Worm (Caenorhabditis elegans) whole organism, L3 larva: ENCODE data around the gene ZC168.2.

ENCODE experiments used
- R02D3.7 ChIP-seq: fragments of 150-350 bp; optimal IDR thresholded peaks from 2 replicates; lab custom pipeline; 2014; ENCODE audit warnings: missing biosample characterization, missing genetic modification characterization
- elt-1 ChIP-seq: fragments of 150-350 bp; optimal IDR thresholded peaks from 2 replicates; lab custom pipeline; 2014; ENCODE audit warnings: missing biosample characterization, missing genetic modification characterization
- lin-15B ChIP-seq: fragments of 150-350 bp; optimal IDR thresholded peaks from 2 replicates; lab custom pipeline; 2014; ENCODE audit warnings: missing biosample characterization, missing genetic modification characterization
- lin-39 ChIP-seq: fragments of 150-350 bp; optimal IDR thresholded peaks from 2 replicates; lab custom pipeline; 2018; ENCODE audit warnings: missing biosample characterization, missing genetic modification reagents, missing genetic modification characterization
- mdl-1 ChIP-seq: fragments of 150-350 bp; optimal IDR thresholded peaks from 2 replicates; lab custom pipeline; 2014; ENCODE audit warnings: missing biosample characterization, missing genetic modification characterization
- nhr-237 ChIP-seq: fragments of 150-350 bp; optimal IDR thresholded peaks from 2 replicates; lab custom pipeline; 2014; ENCODE audit warnings: missing biosample characterization, missing genetic modification characterization
- nhr-25 ChIP-seq: sonication (generic microtip); optimal IDR thresholded peaks from 2 replicates; lab custom pipeline; 2017; ENCODE audit warnings: missing biosample characterization, missing genetic modification characterization
- snpc-4 ChIP-seq: fragments of 150-350 bp; optimal IDR thresholded peaks from 2 replicates; lab custom pipeline; 2014; ENCODE audit warnings: missing biosample characterization, missing genetic modification characterization
- unc-62 ChIP-seq: fragments of 150-350 bp; sonication (generic microtip); optimal IDR thresholded peaks from 4 replicates; lab custom pipeline; 2014; ENCODE audit warnings: missing biosample characterization, missing genetic modification reagents, missing genetic modification characterization
- zag-1 ChIP-seq: fragments of 150-350 bp; optimal IDR thresholded peaks from 2 replicates; lab custom pipeline; 2014; ENCODE audit warnings: missing biosample characterization, missing genetic modification characterization

DNA sequence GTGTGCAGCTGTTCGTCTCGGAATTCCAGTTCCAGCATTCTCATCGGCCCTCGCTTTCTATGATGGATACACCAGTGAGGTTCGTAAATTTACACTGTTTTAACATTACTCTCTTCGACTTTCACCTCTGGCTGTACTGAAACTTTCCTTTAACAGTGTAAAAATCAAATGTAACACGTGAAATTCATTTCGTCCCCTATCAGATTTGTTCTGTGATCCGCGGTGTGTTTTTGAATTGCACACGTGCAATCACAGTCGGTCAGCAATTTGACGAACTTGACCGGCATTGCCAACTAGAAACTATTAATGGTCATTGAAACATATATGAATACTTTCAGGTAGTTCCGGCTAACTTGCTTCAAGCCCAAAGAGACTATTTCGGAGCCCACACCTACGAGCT is 49.2 kb downstream of the ZC168.2 start:
- TF ChIP-seq nhr-25 (tag; lab: Kevin White, UChicago) (peak; percentile 46), unc-62 (GFP tag; lab: Kevin White, UChicago) (no peak), lin-15B (tag; lab: Kevin White, UChicago) (no peak), zag-1 (tag; lab: Kevin White, UChicago) (no peak), lin-39 (tag; lab: Kevin White, UChicago) (no peak), R02D3.7 (tag; lab: Kevin White, UChicago) (no peak), elt-1 (no peak), snpc-4 (tag; lab: Kevin White, UChicago) (no peak), nhr-237 (tag; lab: Kevin White, UChicago) (no peak), mdl-1 (tag; lab: Kevin White, UChicago) (no peak)
